Fruit fly (Drosophila melanogaster) whole organism, embryonic: ENCODE measurements around the gene CG18808.

Experiments
- CG33213 ChIP-seq: fragments of 200-800 bp; sonication (Bioruptor generic); optimal IDR thresholded peaks from 3 replicates; lab custom pipeline; 2016; ENCODE audit warnings: missing biosample characterization, missing genetic modification characterization
- CG3847 ChIP-seq: fragments of 200-800 bp; sonication (Bioruptor generic); IDR thresholded peaks from 2 replicates; pipeline ENCODE4 v1.3.6; 2022; ENCODE audit warnings: missing biosample characterization, missing genetic modification characterization
- CTCF ChIP-seq: fragments of 200-800 bp; sonication (Bioruptor generic); optimal IDR thresholded peaks from 2 replicates; lab custom pipeline; 2017; ENCODE audit warnings: missing biosample characterization, mild to moderate bottlenecking, missing genetic modification characterization, moderate library complexity
- Hand ChIP-seq: fragments of 200-800 bp; sonication (Bioruptor generic); optimal IDR thresholded peaks from 2 replicates; lab custom pipeline; 2017; ENCODE audit warnings: mild to moderate bottlenecking, missing biosample characterization, missing genetic modification reagents, missing genetic modification characterization
- NK7.1 ChIP-seq: fragments of 200-800 bp; sonication (Bioruptor generic); optimal IDR thresholded peaks from 3 replicates; lab custom pipeline; 2016; ENCODE audit warnings: missing biosample characterization, missing genetic modification characterization
- cad ChIP-seq: fragments of >200 bp; optimal IDR thresholded peaks from 2 replicates; lab custom pipeline; 2017; ENCODE audit warnings: missing biosample characterization, missing genetic modification characterization
- cwo ChIP-seq: fragments of 200-800 bp; sonication (Bioruptor generic); optimal IDR thresholded peaks from 3 replicates; lab custom pipeline; 2017; ENCODE audit warnings: missing biosample characterization, missing genetic modification characterization, mild to moderate bottlenecking, moderate library complexity, missing genetic modification reagents
- ewg ChIP-seq: fragments of 200-800 bp; sonication (Bioruptor generic); optimal IDR thresholded peaks from 3 replicates; lab custom pipeline; 2017; ENCODE audit warnings: mild to moderate bottlenecking, missing biosample characterization, missing genetic modification reagents, missing genetic modification characterization
- gsb ChIP-seq: fragments of 200-800 bp; sonication (Bioruptor generic); IDR thresholded peaks from 2 replicates; pipeline ENCODE4 v1.3.6; 2022; ENCODE audit warnings: missing biosample characterization, missing genetic modification characterization
- lmd ChIP-seq: fragments of 200-800 bp; sonication (Bioruptor generic); IDR thresholded peaks from 2 replicates; pipeline ENCODE4 v1.3.6; 2022; ENCODE audit warnings: missing biosample characterization, missing genetic modification characterization
- sima ChIP-seq: fragments of 200-800 bp; sonication (Bioruptor generic); optimal IDR thresholded peaks from 2 replicates; lab custom pipeline; 2016; ENCODE audit warnings: missing biosample characterization, missing genetic modification characterization
- sisA ChIP-seq: fragments of 200-800 bp; sonication (Bioruptor generic); IDR thresholded peaks from 2 replicates; pipeline ENCODE4 v1.3.6; 2022; ENCODE audit warnings: missing biosample characterization, missing genetic modification characterization
- tll ChIP-seq, 2 experiments: fragments of 200-800 bp in 1 of 2; fragments of >200 bp in 1 of 2; sonication (Bioruptor generic) in 1 of 2; optimal IDR thresholded peaks; 2 replicates each; lab custom pipeline; 2017 to 2019; ENCODE audit warnings: missing biosample characterization in 2 of 2, missing genetic modification characterization in 2 of 2, mild to moderate bottlenecking in 1 of 2, moderate library complexity in 1 of 2

CG18808 gene

DNA sequence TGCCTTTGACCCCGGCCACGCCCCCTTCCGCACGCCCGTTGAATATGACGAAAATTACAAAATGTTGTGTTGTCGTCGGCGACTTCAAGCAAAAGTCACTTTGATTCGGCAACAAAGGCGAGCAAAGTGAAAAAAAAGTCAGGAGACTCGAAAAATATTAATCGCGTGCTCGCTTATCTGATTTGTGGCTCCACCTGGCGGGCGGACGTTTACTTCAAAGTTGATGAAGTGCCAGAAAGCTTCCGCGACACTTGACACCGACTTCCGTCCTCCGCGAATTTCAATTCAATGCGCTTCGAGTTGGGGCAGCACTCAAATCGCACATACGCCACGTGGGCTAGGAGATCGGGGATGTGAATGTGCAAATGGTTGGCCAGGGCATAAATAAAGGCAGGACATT lies 30.8 kb downstream of the CG18808 start:
- no peak for TF ChIP-seq lmd (GFP tag; lab: Robert Waterston, UW)
- peak; percentile 65 for TF ChIP-seq CTCF (GFP tag; lab: Kevin White, UChicago)
- TF ChIP-seq gsb (GFP tag; lab: Robert Waterston, UW), result no peak
- no peak for TF ChIP-seq cwo (GFP tag; lab: Kevin White, UChicago)
- TF ChIP-seq, all 482 proteins: peak for 1

DNA sequence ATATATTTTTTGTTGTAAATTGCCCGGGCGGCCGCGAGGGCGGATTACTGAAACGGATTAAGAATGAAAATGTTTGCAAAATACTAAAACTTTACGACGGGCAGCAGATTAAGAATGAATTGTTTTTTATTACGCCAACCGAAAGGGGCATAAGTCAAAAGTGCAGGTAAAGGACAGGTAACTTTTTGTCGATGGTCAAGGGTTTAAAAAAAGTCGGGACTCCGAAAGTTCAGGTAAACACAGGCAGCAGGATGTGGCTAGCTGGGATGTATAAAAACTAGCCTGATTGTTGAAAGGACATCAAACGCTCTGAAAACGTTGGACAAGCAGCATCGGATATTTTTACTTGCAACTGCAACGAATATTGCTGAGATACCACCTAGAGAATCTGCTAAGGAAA lies 49.6 kb downstream of the CG18808 start, which contains the start of gene CG13711:
Gene CG13711, plus strand, starts transcription at position 301 of the 400 bp plus-strand sequence.
- TF ChIP-seq Hand (GFP tag; lab: Kevin White, UChicago) (no peak), CG3847 (no peak), NK7.1 (GFP tag; lab: Kevin White, UChicago) (no peak), CG33213 (no peak), sima (no peak), sisA (GFP tag; lab: Robert Waterston, UW) (no peak), cad (peak; percentile 74), tll (GFP tag; optimal IDR thresholded peaks at IDR 0.05; lab: Kevin White, UChicago) (peak in 1 of 2 experiments; percentile 69), ewg (GFP tag; lab: Kevin White, UChicago) (no peak)
